Worm (Caenorhabditis elegans): Measurements from ENCODE around the gene rib-1.
A peak's percentile ranks its signal among the peaks of the same experiment; 100 is the strongest.

The rib-1 gene

DNA sequence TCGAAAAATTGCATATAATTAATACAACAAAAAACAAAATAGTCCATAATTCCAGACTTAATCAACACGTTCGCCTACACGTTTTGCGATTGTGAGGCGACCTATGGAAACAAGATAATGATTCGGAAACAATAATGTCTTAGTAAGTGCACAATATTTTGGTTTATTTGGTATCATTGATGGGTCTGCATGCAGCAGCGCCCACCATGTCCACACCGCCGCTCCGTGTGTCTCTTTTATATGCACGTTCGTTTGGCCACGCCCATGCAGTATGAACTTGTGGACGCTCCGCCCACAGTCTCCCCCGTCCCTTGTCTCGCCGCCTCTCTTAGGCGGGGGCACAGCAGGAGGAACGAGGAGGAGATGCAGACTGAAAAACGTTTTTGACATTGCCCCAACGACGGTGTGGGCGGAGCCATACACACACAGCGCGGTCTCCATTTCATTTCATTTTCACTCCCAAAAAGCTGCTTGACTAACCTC is 15.6 kb downstream of the rib-1 start, which contains the start of gene mig-38:
Gene mig-38, plus strand, starts transcription at position 54 of the 483 bp plus-strand sequence.
- TF ChIP-seq C16A3.4 (tag; optimal IDR thresholded peaks at IDR 0.05) (no peak), unc-30 (tag; optimal IDR thresholded peaks at IDR 0.05) (no peak), C34B4.2 (tag; optimal IDR thresholded peaks at IDR 0.05) (no peak), lsy-2 (tag; optimal IDR thresholded peaks at IDR 0.05) (peak; percentile 34 to 42), ets-5 (GFP tag; IDR thresholded peaks at IDR 0.05) (no peak), irx-1 (tag; optimal IDR thresholded peaks at IDR 0.05) (no peak), pag-3 (tag; optimal IDR thresholded peaks at IDR 0.05; ENCODE audit: borderline replicate concordance, insufficient read depth) (no peak), isw-1 (GFP tag; IDR thresholded peaks at IDR 0.05) (0 out of 2 replicates have a peak, but pooled peaks have one; percentile 1), fkh-10 (GFP tag; optimal IDR thresholded peaks at IDR 0.05) (peak; percentile 51), nhr-47 (tag; optimal IDR thresholded peaks at IDR 0.05) (peak; percentile 72), fkh-8 (tag; optimal IDR thresholded peaks at IDR 0.05) (peak; percentile 62), fos-1 (tag; optimal IDR thresholded peaks at IDR 0.05) (no peak), nhr-28 (tag; optimal IDR thresholded peaks at IDR 0.05) (no peak), nhr-77 (tag; optimal IDR thresholded peaks at IDR 0.05) (peak; percentile 28), swsn-7 (tag; optimal IDR thresholded peaks at IDR 0.05) (peak; percentile 39), ceh-90 (tag; optimal IDR thresholded peaks at IDR 0.05) (no peak), sox-4 (tag; optimal IDR thresholded peaks at IDR 0.05) (peak; percentile 2), nhr-237 (tag; optimal IDR thresholded peaks at IDR 0.05) (no peak), snu-23 (GFP tag; optimal IDR thresholded peaks at IDR 0.05) (peak; percentile 51), mab-9 (GFP tag; IDR thresholded peaks at IDR 0.05) (0 out of 2 replicates have a peak, but pooled peaks have one; percentile 11), lir-3 (tag; optimal IDR thresholded peaks at IDR 0.05; ENCODE audit: poor library complexity) (peak; percentile 51), dsc-1 (tag; optimal IDR thresholded peaks at IDR 0.05) (peak; percentile 29), hlh-17 (GFP tag; optimal IDR thresholded peaks at IDR 0.05; ENCODE audit: borderline replicate concordance) (no peak), skn-1 (tag; optimal IDR thresholded peaks at IDR 0.05) (peak; percentile 13), tlp-1 (tag; optimal IDR thresholded peaks at IDR 0.05) (no peak), nhr-85 (tag) (peak; percentile 65), tbx-2 (tag; optimal IDR thresholded peaks at IDR 0.05) (peak; percentile 14), elt-2 (tag; optimal IDR thresholded peaks at IDR 0.05) (peak; percentile 25), mef-2 (tag; optimal IDR thresholded peaks at IDR 0.05) (no peak), egl-13 (tag; optimal IDR thresholded peaks at IDR 0.05) (peak; percentile 63), unc-62 (GFP tag; optimal IDR thresholded peaks at IDR 0.05) (no peak), jun-1 (tag; optimal IDR thresholded peaks at IDR 0.05) (no peak), aly-2 (tag; optimal IDR thresholded peaks at IDR 0.05) (peak; percentile 19), unc-86 (tag; optimal IDR thresholded peaks at IDR 0.05) (peak; percentile 44), nhr-71 (tag; optimal IDR thresholded peaks at IDR 0.05) (peak; percentile 70), pax-3 (tag; optimal IDR thresholded peaks at IDR 0.05) (no peak), nhr-90 (tag; optimal IDR thresholded peaks at IDR 0.05; ENCODE audit: poor library complexity) (no peak), nhr-12 (tag; optimal IDR thresholded peaks at IDR 0.05) (no peak), unc-98 (GFP tag; IDR thresholded peaks at IDR 0.05) (no peak), ztf-11 (tag; optimal IDR thresholded peaks at IDR 0.05) (peak in 1 of 2 experiments; percentile 14), C04F5.9 (tag; optimal IDR thresholded peaks at IDR 0.05) (peak; percentile 32), nhr-19 (GFP tag; conservative IDR thresholded peaks at IDR 0.05) (peak; percentile 18; the same call in 1 of the 2 replicates), unc-130 (tag; optimal IDR thresholded peaks at IDR 0.05) (no peak), efl-3 (GFP tag; optimal IDR thresholded peaks at IDR 0.05) (peak; percentile 48), nhr-76 (tag; optimal IDR thresholded peaks at IDR 0.05) (no peak), blmp-1 (tag; optimal IDR thresholded peaks at IDR 0.05) (peak; percentile 32), snpc-4 (tag; optimal IDR thresholded peaks at IDR 0.05) (no peak), xbp-1 (tag; optimal IDR thresholded peaks at IDR 0.05) (peak; percentile 6), vab-15 (tag; optimal IDR thresholded peaks at IDR 0.05) (no peak), elt-3 (tag; optimal IDR thresholded peaks at IDR 0.05) (no peak), grh-1 (GFP tag; IDR thresholded peaks at IDR 0.05) (no peak), Y116A8C.19 (tag; optimal IDR thresholded peaks at IDR 0.05; ENCODE audit: borderline replicate concordance) (no peak), lin-39 (tag; optimal IDR thresholded peaks at IDR 0.05) (no peak)

Measured in whole organism, L1 larva.